Worm (Caenorhabditis elegans) whole organism, L2 larva: ENCODE data around the gene rft-2.

Source experiments
- ceh-16 ChIP-seq: fragments of 150-350 bp; optimal IDR thresholded peaks from 2 replicates; lab custom pipeline; 2014; ENCODE audit warnings: missing biosample characterization, missing genetic modification characterization
- egl-27 ChIP-seq: sonication (generic microtip); optimal IDR thresholded peaks from 3 replicates; lab custom pipeline; 2017; ENCODE audit warnings: missing biosample characterization, missing genetic modification reagents, missing genetic modification characterization
- elt-1 ChIP-seq: fragments of 150-350 bp; optimal IDR thresholded peaks from 2 replicates; lab custom pipeline; 2014; ENCODE audit warnings: missing biosample characterization, missing genetic modification characterization
- fos-1 ChIP-seq: fragments of 150-350 bp; optimal IDR thresholded peaks from 2 replicates; lab custom pipeline; 2014; ENCODE audit warnings: missing biosample characterization, missing genetic modification characterization
- lin-39 ChIP-seq: fragments of 150-350 bp; optimal IDR thresholded peaks from 2 replicates; lab custom pipeline; 2014; ENCODE audit warnings: missing biosample characterization, missing genetic modification reagents, missing genetic modification characterization
- mdl-1 ChIP-seq, 2 experiments: fragments of 150-350 bp in 1 of 2; sonication (generic microtip) in 1 of 2; optimal IDR thresholded peaks; 2 replicates each; lab custom pipeline; 2017; ENCODE audit warnings: missing biosample characterization in 2 of 2, missing genetic modification characterization in 2 of 2
- nhr-11 ChIP-seq: fragments of 150-350 bp; optimal IDR thresholded peaks from 2 replicates; lab custom pipeline; 2014; ENCODE audit warnings: missing biosample characterization, missing genetic modification characterization
- ztf-4 ChIP-seq: fragments of 150-350 bp; optimal IDR thresholded peaks from 2 replicates; lab custom pipeline; 2014; ENCODE audit warnings: missing biosample characterization, missing genetic modification characterization

DNA sequence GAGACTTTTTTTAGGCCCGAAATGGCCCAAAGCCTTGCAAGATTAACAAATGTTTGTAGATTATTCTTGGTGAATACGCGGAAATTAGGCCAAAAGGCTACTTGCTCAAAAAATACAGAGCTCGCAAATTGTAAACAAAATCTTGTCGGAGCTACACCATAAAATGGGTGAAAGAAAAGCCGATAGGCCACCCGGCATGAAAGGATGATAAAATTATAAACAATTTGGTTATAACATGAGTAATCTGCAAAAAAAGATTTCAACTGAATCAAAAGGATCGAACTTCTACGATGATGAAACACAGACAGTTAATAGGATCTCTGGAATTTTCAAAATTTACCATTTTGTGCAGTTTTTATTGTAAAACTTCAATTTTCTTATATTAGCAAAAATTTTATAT lies 52.2 kb downstream of the rft-2 start:
- TF ChIP-seq fos-1 (tag; lab: Kevin White, UChicago) (no peak), lin-39 (tag; lab: Kevin White, UChicago) (no peak), nhr-11 (tag; lab: Kevin White, UChicago) (no peak), egl-27 (tag; lab: Kevin White, UChicago) (no peak), elt-1 (tag; lab: Kevin White, UChicago) (no peak), mdl-1 (tag; optimal IDR thresholded peaks at IDR 0.05; lab: Kevin White, UChicago) (no peak), ceh-16 (tag; lab: Kevin White, UChicago) (no peak), ztf-4 (tag; lab: Kevin White, UChicago) (no peak)
